Fruit fly (Drosophila melanogaster) S2 (cell line): ENCODE results near the gene Fnta.

Experiments used
- CG8478 ChIP-seq: fragments of >200 bp; optimal IDR thresholded peaks from 2 replicates; lab custom pipeline; 2018
- CTCF ChIP-seq, 2 experiments: fragments of >200 bp; optimal IDR thresholded peaks; 2 replicates each; lab custom pipeline; 2018

The Fnta gene

DNA sequence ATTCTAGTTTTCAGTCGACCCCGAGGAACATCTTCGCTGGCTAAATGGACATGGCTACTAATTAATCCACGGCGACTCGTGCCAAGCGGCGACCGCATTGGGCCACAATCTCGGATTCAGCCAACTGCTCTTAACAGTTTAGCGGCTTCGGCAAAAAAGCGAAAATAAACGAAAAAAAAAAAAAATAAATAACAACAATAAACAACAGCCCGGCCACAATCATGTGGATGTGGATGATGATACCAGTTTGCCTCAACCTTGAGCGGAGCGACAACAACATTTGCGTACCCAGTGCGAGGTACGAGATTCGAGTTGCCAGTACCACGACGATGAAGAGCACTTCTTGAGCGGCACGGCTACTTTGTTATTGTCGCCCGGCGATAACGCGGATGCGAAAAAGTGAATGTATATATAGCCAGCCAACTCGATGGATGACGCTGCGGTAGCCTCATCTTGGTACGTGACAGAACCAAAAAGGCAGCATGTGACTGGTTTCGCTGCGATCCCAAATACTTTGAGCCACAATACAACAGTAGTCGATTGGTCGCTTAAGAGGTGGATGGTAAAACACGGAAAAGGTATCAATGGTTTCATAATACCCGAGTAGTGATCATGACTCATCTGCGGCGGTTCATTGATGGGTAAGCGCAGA, 22.4 kb downstream of the Fnta start:
- TF ChIP-seq CTCF (optimal IDR thresholded peaks at IDR 0.05; lab: Kevin White, UChicago) (no peak), CG8478 (lab: Kevin White, UChicago) (no peak)

DNA sequence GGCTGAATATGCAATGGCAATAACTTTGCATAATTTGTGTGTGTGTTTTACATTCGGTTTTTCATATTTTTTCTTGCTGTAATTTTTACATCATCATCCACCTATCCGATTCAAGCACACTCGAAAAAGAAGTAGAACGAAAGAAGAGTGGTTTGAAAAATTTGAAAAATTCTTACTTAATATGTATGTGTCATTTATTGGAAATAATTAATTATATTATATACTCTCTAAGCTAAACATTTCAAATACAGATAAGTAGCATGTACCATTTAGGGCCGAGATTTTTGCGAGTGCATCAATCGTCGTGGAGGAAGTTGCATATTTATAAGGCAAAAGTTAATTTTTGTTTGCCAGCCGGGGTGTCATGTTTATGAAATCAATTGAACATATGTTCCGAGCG, 24.4 kb downstream of the Fnta start:
- no peak for TF ChIP-seq CG8478 (lab: Kevin White, UChicago)
- TF ChIP-seq CTCF (optimal IDR thresholded peaks at IDR 0.05; lab: Kevin White, UChicago) = no peak

dm6 chr2L:4801705-4802216, 28.7 kb downstream of the Fnta start, which contains the start of gene slf:
TSS of gene slf (minus strand) at chr2L:4801923.
- no peak for TF ChIP-seq CG8478 (lab: Kevin White, UChicago)
- TF ChIP-seq CTCF (optimal IDR thresholded peaks at IDR 0.05; lab: Kevin White, UChicago) = no peak

dm6 chr2L:4800033-4800432, 30.5 kb downstream of the Fnta start:
- no peak for TF ChIP-seq CTCF (optimal IDR thresholded peaks at IDR 0.05; lab: Kevin White, UChicago)
- TF ChIP-seq CG8478 (lab: Kevin White, UChicago) = no peak

DNA sequence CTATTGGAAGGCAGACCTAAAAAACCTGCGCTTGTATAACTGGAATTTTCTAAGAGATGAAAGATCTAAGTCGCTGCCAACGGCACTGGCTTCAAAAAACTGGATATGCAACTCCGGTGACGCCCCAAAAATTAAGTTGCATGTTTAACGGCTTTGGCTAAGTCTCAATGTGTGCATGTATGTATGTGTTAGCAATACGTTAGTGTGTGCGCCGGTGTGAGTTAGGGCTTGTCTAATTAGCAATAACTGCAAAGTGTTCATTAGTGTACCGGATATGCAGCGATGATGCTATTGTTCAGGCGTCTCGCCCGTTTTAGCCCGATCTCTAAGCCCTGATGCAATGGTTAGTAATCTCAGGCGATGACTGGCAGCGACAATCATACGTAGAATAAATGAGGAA, 31.6 kb downstream of the Fnta start:
- no peak for TF ChIP-seq CG8478 (lab: Kevin White, UChicago)
- TF ChIP-seq CTCF (optimal IDR thresholded peaks at IDR 0.05; lab: Kevin White, UChicago) = no peak

DNA sequence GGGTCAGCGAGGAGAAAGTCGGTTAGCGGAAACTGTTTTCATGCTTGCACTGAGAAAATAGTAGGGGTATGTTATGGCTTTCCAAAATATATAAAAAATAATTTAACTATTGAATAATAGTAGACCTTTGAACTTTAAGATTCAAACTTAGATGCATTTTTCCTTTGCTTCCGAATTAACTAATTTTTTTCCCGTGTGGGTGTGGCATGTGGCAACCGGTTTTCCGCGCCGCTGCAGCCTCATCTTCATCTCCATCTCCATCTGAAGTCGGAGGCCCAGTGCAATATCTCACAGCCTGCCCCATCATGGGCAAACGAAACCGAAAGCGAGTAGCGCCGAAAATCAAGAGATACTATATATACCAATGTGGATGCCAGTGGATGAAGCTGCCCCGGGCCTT, 32.9 kb downstream of the Fnta start:
- TF ChIP-seq CG8478 (lab: Kevin White, UChicago) = no peak
- TF ChIP-seq CTCF (optimal IDR thresholded peaks at IDR 0.05; lab: Kevin White, UChicago) = no peak

dm6 chr2L:4794524-4794804, 36.0 kb downstream of the Fnta start, which contains the start of gene CG3294:
TSS of gene CG3294 (plus strand) at chr2L:4794549.
- no peak for TF ChIP-seq CG8478 (lab: Kevin White, UChicago)
- no peak for TF ChIP-seq CTCF (optimal IDR thresholded peaks at IDR 0.05; lab: Kevin White, UChicago)

DNA sequence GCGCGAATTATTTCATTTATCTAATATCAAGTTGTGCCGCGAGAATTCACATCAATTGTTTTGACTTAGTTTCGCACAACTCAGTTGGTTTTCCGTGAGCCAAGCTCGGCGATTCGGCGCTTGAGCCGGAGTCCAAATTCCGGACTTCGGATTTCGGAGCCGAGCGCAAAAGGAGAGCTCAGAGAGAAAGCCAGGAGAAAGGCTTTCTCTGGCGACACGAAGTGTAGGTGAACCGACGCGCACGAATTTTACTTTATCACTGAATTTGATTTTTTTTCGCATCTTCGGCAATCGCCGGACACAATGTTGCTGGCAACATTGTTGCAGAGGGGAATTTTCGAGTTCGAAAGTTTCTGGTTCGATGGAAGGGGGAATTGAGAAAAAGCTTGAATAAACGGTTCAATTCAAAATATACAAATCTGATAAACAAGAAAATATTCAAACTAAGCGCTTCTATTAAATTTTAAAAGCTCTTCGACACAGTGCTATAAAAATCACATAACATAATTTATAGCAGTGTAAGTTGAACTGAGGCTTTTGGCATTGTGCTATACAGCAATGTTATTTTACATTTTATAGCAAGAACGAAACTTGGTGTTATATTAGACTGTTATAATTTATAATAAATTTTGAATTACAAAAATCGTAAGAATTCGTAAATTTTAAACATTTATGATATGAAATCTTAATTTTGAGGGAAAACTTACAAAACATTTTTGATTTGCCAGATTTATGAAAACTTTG, 36.5 kb downstream of the Fnta start, which contains the start of gene fipi:
TSS of gene fipi (minus strand) at position 265 of the 744 bp plus-strand sequence.
- TF ChIP-seq CTCF (optimal IDR thresholded peaks at IDR 0.05; lab: Kevin White, UChicago) (no peak), CG8478 (lab: Kevin White, UChicago) (no peak)
